Fruit fly (Drosophila melanogaster) whole organism, embryonic: ENCODE measurements around the gene Tom70.

ENCODE experiments used
- B-H2 ChIP-seq: fragments of 200-800 bp; sonication (Bioruptor generic); optimal IDR thresholded peaks from 2 replicates; lab custom pipeline; 2018; ENCODE audit warnings: missing biosample characterization, mild to moderate bottlenecking, missing genetic modification characterization
- CG10274 ChIP-seq: fragments of 200-800 bp; sonication (Bioruptor generic); optimal IDR thresholded peaks from 3 replicates; lab custom pipeline; 2017; ENCODE audit warnings: missing biosample characterization, mild to moderate bottlenecking, missing genetic modification characterization
- CG10321 ChIP-seq: fragments of 200-800 bp; sonication (Bioruptor generic); IDR thresholded peaks from 2 replicates; pipeline ENCODE4 v1.3.6; 2022; ENCODE audit warnings: missing biosample characterization, missing genetic modification characterization
- CG10654 ChIP-seq: fragments of 200-800 bp; sonication (Bioruptor generic); optimal IDR thresholded peaks from 2 replicates; lab custom pipeline; 2016; ENCODE audit warnings: missing biosample characterization, missing genetic modification characterization
- CG10959 ChIP-seq: fragments of 200-800 bp; sonication (Bioruptor generic); IDR thresholded peaks from 2 replicates; pipeline ENCODE4 v1.3.6; 2022; ENCODE audit warnings: missing biosample characterization, missing genetic modification characterization
- CG11695 ChIP-seq: fragments of 200-800 bp; sonication (Bioruptor generic); IDR thresholded peaks from 3 replicates; pipeline ENCODE4 v1.3.6; 2022; ENCODE audit warnings: missing biosample characterization, missing genetic modification characterization
- CG1233 ChIP-seq: fragments of 200-800 bp; sonication (Bioruptor generic); optimal IDR thresholded peaks from 4 replicates; lab custom pipeline; 2018; ENCODE audit warnings: missing biosample characterization, mild to moderate bottlenecking, missing genetic modification characterization
- CG12744 ChIP-seq: fragments of 200-800 bp; sonication (Bioruptor generic); optimal IDR thresholded peaks from 2 replicates; lab custom pipeline; 2016; ENCODE audit warnings: missing biosample characterization, missing genetic modification characterization
- CG14050 ChIP-seq: fragments of 200-800 bp; sonication (Bioruptor generic); IDR thresholded peaks from 3 replicates; pipeline ENCODE4 v1.3.6; 2022; ENCODE audit warnings: missing biosample characterization, missing genetic modification characterization
- CG14667 ChIP-seq: fragments of 200-800 bp; sonication (Bioruptor generic); IDR thresholded peaks from 2 replicates; pipeline ENCODE4 v1.3.6; 2022; ENCODE audit warnings: missing biosample characterization, missing genetic modification characterization
- CG15011 ChIP-seq: fragments of 200-800 bp; sonication (Bioruptor generic); optimal IDR thresholded peaks from 3 replicates; lab custom pipeline; 2018; ENCODE audit warnings: missing biosample characterization, mild to moderate bottlenecking, missing genetic modification characterization
- CG15479 ChIP-seq: fragments of 200-800 bp; sonication (Bioruptor generic); optimal IDR thresholded peaks from 3 replicates; lab custom pipeline; 2019; ENCODE audit warnings: missing biosample characterization, mild to moderate bottlenecking, missing genetic modification characterization, moderate library complexity
- CG16863 ChIP-seq: fragments of 200-800 bp; sonication (Bioruptor generic); optimal IDR thresholded peaks from 3 replicates; lab custom pipeline; 2016; ENCODE audit warnings: missing biosample characterization, missing genetic modification characterization
- CG17612 ChIP-seq: fragments of 200-800 bp; sonication (Bioruptor generic); IDR thresholded peaks from 2 replicates; pipeline ENCODE4 v1.3.6; 2022; ENCODE audit warnings: missing biosample characterization, missing genetic modification characterization
- CG2199 ChIP-seq: fragments of 200-800 bp; sonication (Bioruptor generic); IDR thresholded peaks from 3 replicates; pipeline ENCODE4 v1.3.6; 2022; ENCODE audit warnings: missing biosample characterization, missing genetic modification characterization
- CG2875 ChIP-seq: fragments of 200-800 bp; sonication (Bioruptor generic); optimal IDR thresholded peaks from 2 replicates; lab custom pipeline; 2017; ENCODE audit warnings: missing biosample characterization, mild to moderate bottlenecking, missing genetic modification characterization, missing genetic modification reagents
- CG32772 ChIP-seq: fragments of 200-800 bp; sonication (Bioruptor generic); IDR thresholded peaks from 2 replicates; pipeline ENCODE4 v1.3.6; 2022; ENCODE audit warnings: missing biosample characterization, missing genetic modification characterization
- CG4707 ChIP-seq: fragments of 200-800 bp; sonication (Bioruptor generic); optimal IDR thresholded peaks from 2 replicates; lab custom pipeline; 2018; ENCODE audit warnings: missing biosample characterization, mild to moderate bottlenecking, missing genetic modification characterization, moderate library complexity
- CG4820 ChIP-seq: fragments of 200-800 bp; sonication (Bioruptor generic); optimal IDR thresholded peaks from 3 replicates; lab custom pipeline; 2016; ENCODE audit warnings: missing biosample characterization, missing genetic modification characterization
- CG6272 ChIP-seq: fragments of 200-800 bp; sonication (Bioruptor generic); IDR thresholded peaks from 2 replicates; pipeline ENCODE4 v1.3.6; 2022; ENCODE audit warnings: missing biosample characterization, missing genetic modification characterization
- CG9609 ChIP-seq: fragments of 200-800 bp; sonication (Bioruptor generic); optimal IDR thresholded peaks from 3 replicates; lab custom pipeline; 2016; ENCODE audit warnings: missing biosample characterization, missing genetic modification characterization
- CG9817 ChIP-seq: fragments of 200-800 bp; sonication (Bioruptor generic); optimal IDR thresholded peaks from 2 replicates; lab custom pipeline; 2018; ENCODE audit warnings: missing biosample characterization, mild to moderate bottlenecking, missing genetic modification characterization, moderate library complexity
- D19B ChIP-seq: fragments of 200-800 bp; sonication (Bioruptor generic); optimal IDR thresholded peaks from 2 replicates; lab custom pipeline; 2017; ENCODE audit warnings: missing biosample characterization, mild to moderate bottlenecking, missing genetic modification characterization
- Dref ChIP-seq: fragments of 200-800 bp; sonication (Bioruptor generic); IDR thresholded peaks from 2 replicates; pipeline ENCODE4 v1.3.6; 2022; ENCODE audit warnings: missing biosample characterization, missing genetic modification characterization
- Drgx ChIP-seq: fragments of 200-800 bp; sonication (Bioruptor generic); IDR thresholded peaks from 2 replicates; pipeline ENCODE4 v1.3.6; 2022; ENCODE audit warnings: missing biosample characterization, missing genetic modification characterization
- Fer1 ChIP-seq: fragments of 200-800 bp; sonication (Bioruptor generic); optimal IDR thresholded peaks from 2 replicates; lab custom pipeline; 2017; ENCODE audit warnings: missing biosample characterization, mild to moderate bottlenecking, missing genetic modification characterization
- Hand ChIP-seq: fragments of 200-800 bp; sonication (Bioruptor generic); optimal IDR thresholded peaks from 2 replicates; lab custom pipeline; 2017; ENCODE audit warnings: mild to moderate bottlenecking, missing biosample characterization, missing genetic modification reagents, missing genetic modification characterization
- NC2α ChIP-seq: fragments of 200-800 bp; sonication (Bioruptor generic); optimal IDR thresholded peaks from 2 replicates; lab custom pipeline; 2016; ENCODE audit warnings: missing biosample characterization, missing genetic modification characterization
- NFAT ChIP-seq: fragments of 200-800 bp; sonication (Bioruptor generic); IDR thresholded peaks from 2 replicates; pipeline ENCODE4 v1.3.6; 2022; ENCODE audit warnings: missing biosample characterization, missing genetic modification characterization
- Oli ChIP-seq: fragments of 200-800 bp; sonication (Bioruptor generic); optimal IDR thresholded peaks from 2 replicates; lab custom pipeline; 2018; ENCODE audit warnings: missing biosample characterization, mild to moderate bottlenecking, missing genetic modification characterization, moderate library complexity
- Ravus ChIP-seq: fragments of 200-800 bp; sonication (Bioruptor generic); IDR thresholded peaks from 2 replicates; pipeline ENCODE4 v1.3.6; 2022; ENCODE audit warnings: missing biosample characterization, missing genetic modification characterization
- Rx ChIP-seq: fragments of 200-800 bp; sonication (Bioruptor generic); IDR thresholded peaks from 2 replicates; pipeline ENCODE4 v1.3.6; 2022; ENCODE audit warnings: missing biosample characterization, missing genetic modification characterization
- Sox100B ChIP-seq: fragments of 200-800 bp; sonication (Bioruptor generic); optimal IDR thresholded peaks from 3 replicates; lab custom pipeline; 2018; ENCODE audit warnings: missing biosample characterization, mild to moderate bottlenecking, missing genetic modification characterization
- YL-1 ChIP-seq: fragments of 200-800 bp; sonication (Bioruptor generic); optimal IDR thresholded peaks from 3 replicates; lab custom pipeline; 2017; ENCODE audit warnings: missing biosample characterization, mild to moderate bottlenecking, missing genetic modification characterization
- az2 ChIP-seq: fragments of 200-800 bp; sonication (Bioruptor generic); optimal IDR thresholded peaks from 3 replicates; lab custom pipeline; 2016; ENCODE audit warnings: missing biosample characterization, missing genetic modification characterization
- corto ChIP-seq: fragments of 200-800 bp; sonication (Bioruptor generic); optimal IDR thresholded peaks from 2 replicates; lab custom pipeline; 2016; ENCODE audit warnings: missing biosample characterization, mild to moderate bottlenecking, missing genetic modification characterization, moderate library complexity
- croc ChIP-seq: fragments of 200-800 bp; sonication (Bioruptor generic); conservative IDR thresholded peaks from 3 replicates; pipeline ENCODE4 v1.3.6; 2022; ENCODE audit warnings: missing biosample characterization, missing genetic modification characterization
- disco-r ChIP-seq: fragments of 200-800 bp; sonication (Bioruptor generic); optimal IDR thresholded peaks from 2 replicates; lab custom pipeline; 2016; ENCODE audit warnings: missing biosample characterization, missing genetic modification characterization
- eve ChIP-seq, 2 experiments: fragments of >200 bp; optimal IDR thresholded peaks; 2 replicates each; lab custom pipeline; 2017; ENCODE audit warnings: missing biosample characterization in 2 of 2, missing genetic modification characterization in 2 of 2
- fru ChIP-seq: fragments of >200 bp; optimal IDR thresholded peaks from 2 replicates; lab custom pipeline; 2017
- fu2 ChIP-seq: fragments of 200-800 bp; sonication (Bioruptor generic); optimal IDR thresholded peaks from 2 replicates; lab custom pipeline; 2016; ENCODE audit warnings: missing biosample characterization, missing genetic modification characterization
- gcm ChIP-seq: fragments of 200-800 bp; sonication (Bioruptor generic); optimal IDR thresholded peaks from 2 replicates; lab custom pipeline; 2019; ENCODE audit warnings: missing biosample characterization, mild to moderate bottlenecking, missing genetic modification characterization, moderate library complexity
- gfzf ChIP-seq: fragments of 200-800 bp; sonication (Bioruptor generic); optimal IDR thresholded peaks from 2 replicates; lab custom pipeline; 2016; ENCODE audit warnings: missing biosample characterization, mild to moderate bottlenecking, missing genetic modification characterization, moderate library complexity
- jigr1 ChIP-seq: fragments of 200-800 bp; sonication (Bioruptor generic); IDR thresholded peaks from 3 replicates; pipeline ENCODE4 v1.3.6; 2022; ENCODE audit warnings: missing biosample characterization, missing genetic modification characterization
- lilli ChIP-seq: fragments of 200-800 bp; sonication (Bioruptor generic); optimal IDR thresholded peaks from 3 replicates; lab custom pipeline; 2016; ENCODE audit warnings: missing biosample characterization, missing genetic modification characterization
- pan ChIP-seq, 4 experiments: fragments of >200 bp in 3 of 4; fragments of 200-800 bp in 1 of 4; sonication (Bioruptor generic) in 1 of 4; optimal IDR thresholded peaks in 3 of 4; IDR thresholded peaks in 1 of 4; 2 replicates each; pipeline versions ENCODE4 v1.3.6 to Lab custom; 2017 to 2022; ENCODE audit warnings: missing biosample characterization in 2 of 4, missing genetic modification characterization in 2 of 4, mixed read lengths in 1 of 4
- sim ChIP-seq: fragments of 200-800 bp; sonication (Bioruptor generic); IDR thresholded peaks from 2 replicates; pipeline ENCODE4 v1.3.6; 2022; ENCODE audit warnings: missing biosample characterization, missing genetic modification characterization
- tio ChIP-seq: fragments of 200-800 bp; sonication (Bioruptor generic); optimal IDR thresholded peaks from 2 replicates; lab custom pipeline; 2017; ENCODE audit warnings: missing biosample characterization, missing genetic modification characterization, inconsistent platforms
- zen2 ChIP-seq: fragments of 200-800 bp; sonication (Bioruptor generic); IDR thresholded peaks from 3 replicates; pipeline ENCODE4 v1.3.6; 2022; ENCODE audit warnings: missing biosample characterization, missing genetic modification characterization; ENCODE audit not compliant: partially characterized antibody

The Tom70 gene

DNA sequence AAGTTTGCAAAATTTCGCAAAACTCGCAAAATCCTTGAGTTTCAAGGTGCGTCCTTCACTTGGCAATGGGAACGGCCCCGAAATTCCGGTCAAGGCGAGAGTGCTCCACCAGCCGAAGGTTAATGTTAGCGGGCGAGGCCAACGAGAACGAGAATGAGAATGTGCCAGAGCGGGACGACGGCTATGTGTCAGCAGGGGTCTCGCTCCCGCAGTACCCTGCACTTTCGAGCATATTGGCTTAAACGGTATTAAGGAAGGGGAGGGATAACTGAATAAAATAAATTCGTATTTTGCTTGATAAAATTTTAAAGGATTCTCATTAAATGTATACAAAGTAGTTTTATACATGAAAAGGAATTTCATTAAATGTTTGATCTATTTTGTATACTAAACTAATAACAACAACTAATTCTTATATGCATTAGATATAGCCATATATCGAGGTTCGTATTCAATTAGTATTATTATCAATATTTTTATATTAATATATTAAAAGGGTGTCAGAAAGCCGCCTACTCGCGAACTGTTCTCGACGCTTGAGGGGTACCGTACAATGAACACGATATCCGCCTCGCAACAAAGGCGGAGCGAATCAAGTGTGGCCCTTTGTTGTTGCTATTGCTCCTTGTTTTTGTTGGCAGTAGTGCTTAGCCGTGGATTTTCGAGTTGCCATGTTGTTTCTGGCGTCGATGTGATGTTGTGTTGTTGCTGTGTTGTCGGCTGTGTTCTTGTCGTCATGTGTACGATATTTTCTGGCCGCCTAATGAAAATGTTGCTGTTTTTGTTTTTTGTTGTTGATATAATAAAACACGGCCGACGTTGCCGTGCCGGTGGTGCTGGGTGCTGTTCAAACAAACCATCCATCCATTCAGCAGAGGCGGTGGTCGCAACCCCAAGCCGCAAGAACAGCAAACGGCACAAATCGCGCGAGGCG, 31.6 kb downstream of the Tom70 start (continued):
- TF ChIP-seq CG12744 (GFP tag; lab: Kevin White, UChicago) = peak; percentile 52
- peak; percentile 91 for TF ChIP-seq YL-1 (GFP tag; lab: Kevin White, UChicago)
- peak; percentile 96 for TF ChIP-seq gcm (GFP tag; lab: Kevin White, UChicago)
- TF ChIP-seq CG10274 (GFP tag; lab: Kevin White, UChicago) = peak; percentile 95
- no peak for TF ChIP-seq CG10321 (GFP tag; lab: Robert Waterston, UW)
- TF ChIP-seq CG15479 = no peak
- TF ChIP-seq CG4820 (GFP tag; lab: Kevin White, UChicago) = peak; percentile 91
- peak; percentile 22 for TF ChIP-seq CG4707 (GFP tag; lab: Kevin White, UChicago)
- TF ChIP-seq gfzf (GFP tag; lab: Kevin White, UChicago) = no peak
- TF ChIP-seq Hand (GFP tag; lab: Kevin White, UChicago) = peak; percentile 94
- TF ChIP-seq disco-r (GFP tag; lab: Kevin White, UChicago) = peak; percentile 18
- TF ChIP-seq CG17612 (GFP tag; lab: Robert Waterston, UW) = no peak
- TF ChIP-seq CG11695 (GFP tag; lab: Robert Waterston, UW) = no peak
- peak; percentile 99 for TF ChIP-seq Sox100B (GFP tag; lab: Kevin White, UChicago)
- TF ChIP-seq CG6272 (GFP tag; lab: Robert Waterston, UW) = peak; percentile 74
- TF ChIP-seq jigr1 (GFP tag; lab: Robert Waterston, UW) = no peak
- peak; percentile 35 for TF ChIP-seq CG9609 (GFP tag; lab: Kevin White, UChicago)
- TF ChIP-seq sim = no peak
- TF ChIP-seq Oli (tag; lab: Kevin White, UChicago) = peak; percentile 97
- peak; percentile 95 for TF ChIP-seq CG1233 (GFP tag; lab: Kevin White, UChicago)
- TF ChIP-seq Dref (GFP tag; lab: Robert Waterston, UW) = no peak
- no peak for TF ChIP-seq NFAT
- no peak for TF ChIP-seq CG10959 (GFP tag; lab: Robert Waterston, UW)
- TF ChIP-seq croc = peak; percentile 92
- peak; percentile 83 for TF ChIP-seq lilli (GFP tag; lab: Kevin White, UChicago)
- no peak for TF ChIP-seq eve (GFP tag; optimal IDR thresholded peaks at IDR 0.05; lab: Kevin White, UChicago)
- peak; percentile 71 for TF ChIP-seq CG16863 (GFP tag; lab: Kevin White, UChicago)
- peak; percentile 97 for TF ChIP-seq Fer1 (GFP tag; lab: Kevin White, UChicago)
- TF ChIP-seq fu2 (GFP tag; lab: Kevin White, UChicago) = peak; percentile 22
- TF ChIP-seq CG2875 (GFP tag; lab: Kevin White, UChicago) = peak; percentile 88
- peak in 1 of 2 experiments; percentile 79 for TF ChIP-seq pan (optimal IDR thresholded peaks at IDR 0.05; lab: Kevin White, UChicago)
- peak in 1 of 2 experiments; percentile 69 for TF ChIP-seq pan (GFP tag; optimal IDR thresholded peaks at IDR 0.05 in 1 of 2, IDR thresholded peaks at IDR 0.05 in 1 of 2)
- TF ChIP-seq az2 = peak; percentile 91
- TF ChIP-seq D19B (GFP tag; lab: Kevin White, UChicago) = peak; percentile 96
- TF ChIP-seq CG2199 (GFP tag; lab: Robert Waterston, UW) = no peak
- no peak for TF ChIP-seq Rx
- no peak for TF ChIP-seq corto (GFP tag; lab: Kevin White, UChicago)
- TF ChIP-seq NC2α (GFP tag; lab: Kevin White, UChicago) = peak; percentile 0
- peak; percentile 88 for TF ChIP-seq CG10654 (GFP tag; lab: Kevin White, UChicago)
- TF ChIP-seq tio (GFP tag; lab: Kevin White, UChicago) = peak; percentile 96
- TF ChIP-seq CG15011 (GFP tag; lab: Kevin White, UChicago) = peak; percentile 90
- TF ChIP-seq fru (lab: Kevin White, UChicago) = no peak
- TF ChIP-seq CG9817 (tag; lab: Kevin White, UChicago) = peak; percentile 91
- TF ChIP-seq CG14667 = no peak
- TF ChIP-seq CG14050 = no peak
- no peak for TF ChIP-seq CG32772 (GFP tag; lab: Robert Waterston, UW)
- peak; percentile 72 for TF ChIP-seq B-H2 (GFP tag; lab: Kevin White, UChicago)
- TF ChIP-seq zen2 (GFP tag; lab: Robert Waterston, UW) = no peak
- no peak for TF ChIP-seq Ravus (GFP tag; lab: Robert Waterston, UW)
- no peak for TF ChIP-seq Drgx (GFP tag; lab: Robert Waterston, UW)
